Worm (Caenorhabditis elegans) whole organism, L1 larva: ENCODE measurements around the gene trx-2.

ENCODE experiments used
- efl-3 ChIP-seq: fragments of 200-800 bp; sonication (Bioruptor generic); optimal IDR thresholded peaks from 2 replicates; lab custom pipeline; 2018; ENCODE audit warnings: mild to moderate bottlenecking, missing genetic modification characterization, missing compliant biosample characterization
- lin-35 ChIP-seq, 2 experiments: fragments of 150-350 bp; optimal IDR thresholded peaks; 2 replicates each; lab custom pipeline; 2014; ENCODE audit warnings: missing biosample characterization in 2 of 2, missing genetic modification characterization in 2 of 2, missing genetic modification reagents in 2 of 2
- nhr-12 ChIP-seq: sonication (generic microtip); optimal IDR thresholded peaks from 2 replicates; lab custom pipeline; 2017; ENCODE audit warnings: missing biosample characterization, missing genetic modification characterization
- nhr-71 ChIP-seq: sonication (generic microtip); optimal IDR thresholded peaks from 2 replicates; lab custom pipeline; 2016; ENCODE audit warnings: mild to moderate bottlenecking, missing genetic modification characterization, moderate library complexity, missing compliant biosample characterization

ce11 chrV:10283444-10283843 is 31.0 kb upstream of the trx-2 start, which contains the start of gene lys-3:
- TF ChIP-seq nhr-12 (tag; lab: Kevin White, UChicago) (no peak), nhr-71 (tag; lab: Kevin White, UChicago) (no peak), efl-3 (GFP tag; lab: Kevin White, UChicago) (no peak), lin-35 (GFP tag; optimal IDR thresholded peaks at IDR 0.05; lab: Kevin White, UChicago) (no peak)
